Fruit fly (Drosophila melanogaster) whole organism, embryonic: ENCODE data around the gene Trf5.

Experiments
- Aef1 ChIP-seq: fragments of 200-800 bp; sonication (Bioruptor generic); IDR thresholded peaks from 3 replicates; pipeline ENCODE4 v1.3.6; 2022; ENCODE audit warnings: missing biosample characterization, missing genetic modification characterization
- Asciz ChIP-seq: fragments of 200-800 bp; sonication (Bioruptor generic); optimal IDR thresholded peaks from 2 replicates; lab custom pipeline; 2017; ENCODE audit warnings: missing biosample characterization, mild to moderate bottlenecking, missing genetic modification characterization, missing genetic modification reagents
- CG11093 ChIP-seq: fragments of 200-800 bp; sonication (Bioruptor generic); IDR thresholded peaks from 3 replicates; pipeline ENCODE4 v1.3.6; 2022; ENCODE audit warnings: missing biosample characterization, missing genetic modification characterization
- CG12219 ChIP-seq: fragments of 200-800 bp; sonication (Bioruptor generic); optimal IDR thresholded peaks from 3 replicates; lab custom pipeline; 2018; ENCODE audit warnings: missing biosample characterization, mild to moderate bottlenecking, missing genetic modification characterization
- CG12744 ChIP-seq: fragments of 200-800 bp; sonication (Bioruptor generic); optimal IDR thresholded peaks from 2 replicates; lab custom pipeline; 2016; ENCODE audit warnings: missing biosample characterization, missing genetic modification characterization
- CG14050 ChIP-seq: fragments of 200-800 bp; sonication (Bioruptor generic); IDR thresholded peaks from 3 replicates; pipeline ENCODE4 v1.3.6; 2022; ENCODE audit warnings: missing biosample characterization, missing genetic modification characterization
- CG14710 ChIP-seq: fragments of 200-800 bp; sonication (Bioruptor generic); optimal IDR thresholded peaks from 3 replicates; lab custom pipeline; 2019; ENCODE audit warnings: missing biosample characterization, mild to moderate bottlenecking, missing genetic modification characterization, moderate library complexity
- CG14860 ChIP-seq: fragments of 200-800 bp; sonication (Bioruptor generic); IDR thresholded peaks from 3 replicates; pipeline ENCODE4 v1.3.6; 2022; ENCODE audit warnings: missing biosample characterization, missing genetic modification characterization; ENCODE audit not compliant: partially characterized antibody
- CG1603 ChIP-seq: fragments of 200-800 bp; sonication (Bioruptor generic); optimal IDR thresholded peaks from 2 replicates; lab custom pipeline; 2019; ENCODE audit warnings: missing biosample characterization, mild to moderate bottlenecking, missing genetic modification characterization, moderate library complexity
- CG17612 ChIP-seq: fragments of 200-800 bp; sonication (Bioruptor generic); IDR thresholded peaks from 2 replicates; pipeline ENCODE4 v1.3.6; 2022; ENCODE audit warnings: missing biosample characterization, missing genetic modification characterization
- CG1792 ChIP-seq: fragments of 200-800 bp; sonication (Bioruptor generic); optimal IDR thresholded peaks from 2 replicates; lab custom pipeline; 2016; ENCODE audit warnings: missing biosample characterization, missing genetic modification characterization
- CG3407 ChIP-seq: fragments of 200-800 bp; sonication (Bioruptor generic); optimal IDR thresholded peaks from 2 replicates; lab custom pipeline; 2018; ENCODE audit warnings: missing biosample characterization, mild to moderate bottlenecking, missing genetic modification characterization
- CG3847 ChIP-seq: fragments of 200-800 bp; sonication (Bioruptor generic); IDR thresholded peaks from 2 replicates; pipeline ENCODE4 v1.3.6; 2022; ENCODE audit warnings: missing biosample characterization, missing genetic modification characterization
- CG4404 ChIP-seq: fragments of 200-800 bp; sonication (Bioruptor generic); IDR thresholded peaks from 2 replicates; pipeline ENCODE4 v1.3.6; 2022; ENCODE audit warnings: missing biosample characterization, missing genetic modification characterization
- CG4707 ChIP-seq: fragments of 200-800 bp; sonication (Bioruptor generic); optimal IDR thresholded peaks from 2 replicates; lab custom pipeline; 2018; ENCODE audit warnings: missing biosample characterization, mild to moderate bottlenecking, missing genetic modification characterization, moderate library complexity
- CG4820 ChIP-seq: fragments of 200-800 bp; sonication (Bioruptor generic); optimal IDR thresholded peaks from 3 replicates; lab custom pipeline; 2016; ENCODE audit warnings: missing biosample characterization, missing genetic modification characterization
- CG6654 ChIP-seq: fragments of 200-800 bp; sonication (Bioruptor generic); optimal IDR thresholded peaks from 2 replicates; lab custom pipeline; 2017; ENCODE audit warnings: missing biosample characterization, mild to moderate bottlenecking, missing genetic modification characterization
- CG6791 ChIP-seq: fragments of 200-800 bp; sonication (Bioruptor generic); IDR thresholded peaks from 3 replicates; pipeline ENCODE4 v1.3.6; 2022; ENCODE audit warnings: missing biosample characterization, missing genetic modification characterization; ENCODE audit not compliant: partially characterized antibody
- CG7928 ChIP-seq: fragments of 200-800 bp; sonication (Bioruptor generic); optimal IDR thresholded peaks from 2 replicates; lab custom pipeline; 2017; ENCODE audit warnings: missing biosample characterization, mild to moderate bottlenecking, missing genetic modification characterization
- CG7987 ChIP-seq: fragments of 200-800 bp; sonication (Bioruptor generic); optimal IDR thresholded peaks from 2 replicates; lab custom pipeline; 2018; ENCODE audit warnings: missing biosample characterization, mild to moderate bottlenecking, missing genetic modification characterization, moderate library complexity
- CG9215 ChIP-seq: fragments of 200-800 bp; sonication (Bioruptor generic); IDR thresholded peaks from 2 replicates; pipeline ENCODE4 v1.3.6; 2022; ENCODE audit warnings: missing biosample characterization, missing genetic modification characterization
- CG9797 ChIP-seq: fragments of 200-800 bp; sonication (Bioruptor generic); optimal IDR thresholded peaks from 3 replicates; lab custom pipeline; 2018; ENCODE audit warnings: missing biosample characterization, mild to moderate bottlenecking, missing genetic modification characterization
- CkIIα-i1 ChIP-seq: fragments of 200-800 bp; sonication (Bioruptor generic); IDR thresholded peaks from 2 replicates; pipeline ENCODE4 v1.3.6; 2022; ENCODE audit warnings: missing biosample characterization, missing genetic modification characterization
- MESR4 ChIP-seq: fragments of 200-800 bp; sonication (Bioruptor generic); optimal IDR thresholded peaks from 2 replicates; lab custom pipeline; 2018; ENCODE audit warnings: missing biosample characterization, mild to moderate bottlenecking, missing genetic modification characterization, moderate library complexity
- Meics ChIP-seq: fragments of 200-800 bp; sonication (Bioruptor generic); optimal IDR thresholded peaks from 2 replicates; lab custom pipeline; 2017; ENCODE audit warnings: missing biosample characterization, mild to moderate bottlenecking, missing genetic modification characterization
- Opbp ChIP-seq: fragments of 200-800 bp; sonication (Bioruptor generic); IDR thresholded peaks from 3 replicates; pipeline ENCODE4 v1.3.6; 2022; ENCODE audit warnings: missing biosample characterization, missing genetic modification characterization; ENCODE audit not compliant: partially characterized antibody
- Poxn ChIP-seq: fragments of 200-800 bp; sonication (Bioruptor generic); IDR thresholded peaks from 2 replicates; pipeline ENCODE4 v1.3.6; 2022; ENCODE audit warnings: missing biosample characterization, missing genetic modification characterization
- Sox102F ChIP-seq: fragments of 200-800 bp; sonication (Bioruptor generic); optimal IDR thresholded peaks from 2 replicates; lab custom pipeline; 2018; ENCODE audit warnings: missing biosample characterization, mild to moderate bottlenecking, missing genetic modification characterization, moderate library complexity
- Xrp1 ChIP-seq: fragments of 200-800 bp; sonication (Bioruptor generic); IDR thresholded peaks from 2 replicates; pipeline ENCODE4 v1.3.6; 2022; ENCODE audit warnings: missing biosample characterization, missing genetic modification characterization
- ase ChIP-seq: fragments of 200-800 bp; sonication (Bioruptor generic); IDR thresholded peaks from 3 replicates; pipeline ENCODE4 v1.3.6; 2022; ENCODE audit warnings: missing biosample characterization, missing genetic modification characterization
- ato ChIP-seq: fragments of 200-800 bp; sonication (Bioruptor generic); IDR thresholded peaks from 2 replicates; pipeline ENCODE4 v1.3.6; 2022; ENCODE audit warnings: missing biosample characterization, missing genetic modification characterization; ENCODE audit not compliant: partially characterized antibody
- chif ChIP-seq, 2 experiments: fragments of 200-800 bp; sonication (Bioruptor generic); optimal IDR thresholded peaks; 3 replicates each; lab custom pipeline; 2016; ENCODE audit warnings: missing biosample characterization in 2 of 2, missing genetic modification characterization in 2 of 2
- corto ChIP-seq: fragments of 200-800 bp; sonication (Bioruptor generic); optimal IDR thresholded peaks from 2 replicates; lab custom pipeline; 2016; ENCODE audit warnings: missing biosample characterization, mild to moderate bottlenecking, missing genetic modification characterization, moderate library complexity
- crc ChIP-seq: fragments of 200-800 bp; sonication (Bioruptor generic); optimal IDR thresholded peaks from 2 replicates; lab custom pipeline; 2016; ENCODE audit warnings: missing biosample characterization, missing genetic modification characterization
- ems ChIP-seq: fragments of 200-800 bp; sonication (Bioruptor generic); optimal IDR thresholded peaks from 3 replicates; lab custom pipeline; 2016; ENCODE audit warnings: missing biosample characterization, missing genetic modification characterization
- fd64A ChIP-seq: fragments of 200-800 bp; sonication (Bioruptor generic); optimal IDR thresholded peaks from 3 replicates; lab custom pipeline; 2018; ENCODE audit warnings: missing biosample characterization, mild to moderate bottlenecking, missing genetic modification characterization
- gce ChIP-seq: fragments of 200-800 bp; sonication (Bioruptor generic); IDR thresholded peaks from 3 replicates; pipeline ENCODE4 v1.3.6; 2022; ENCODE audit warnings: missing biosample characterization, missing genetic modification characterization
- hb ChIP-seq: fragments of 200-800 bp; sonication (Bioruptor generic); IDR thresholded peaks from 3 replicates; pipeline ENCODE4 v1.3.6; 2022; ENCODE audit warnings: missing biosample characterization, missing genetic modification characterization; ENCODE audit not compliant: partially characterized antibody
- inv ChIP-seq: fragments of 200-800 bp; sonication (Bioruptor generic); IDR thresholded peaks from 2 replicates; pipeline ENCODE4 v1.3.6; 2022; ENCODE audit warnings: missing biosample characterization, missing genetic modification characterization; ENCODE audit not compliant: partially characterized antibody
- lola ChIP-seq, 3 experiments: fragments of >200 bp in 2 of 3; fragments of 200-800 bp in 1 of 3; sonication (Bioruptor generic) in 1 of 3; optimal IDR thresholded peaks; 2 replicates each; lab custom pipeline; 2017 to 2019; ENCODE audit warnings: missing biosample characterization in 3 of 3, missing genetic modification characterization in 3 of 3, mild to moderate bottlenecking in 1 of 3, moderate library complexity in 1 of 3
- lov ChIP-seq, 2 experiments: fragments of 200-800 bp in 1 of 2; fragments of >200 bp in 1 of 2; sonication (Bioruptor generic) in 1 of 2; IDR thresholded peaks in 1 of 2; optimal IDR thresholded peaks in 1 of 2; 2 replicates in 1 of 2; 3 replicates in 1 of 2; pipeline versions ENCODE4 v1.3.6 to Lab custom; 2017 to 2022; ENCODE audit warnings: missing biosample characterization in 1 of 2, missing genetic modification characterization in 1 of 2
- ranshi ChIP-seq: fragments of 200-800 bp; sonication (Bioruptor generic); IDR thresholded peaks from 2 replicates; pipeline ENCODE4 v1.3.6; 2022; ENCODE audit warnings: missing biosample characterization, missing genetic modification characterization
- run ChIP-seq: fragments of 200-800 bp; sonication (Bioruptor generic); optimal IDR thresholded peaks from 3 replicates; lab custom pipeline; 2018; ENCODE audit warnings: missing biosample characterization, mild to moderate bottlenecking, missing genetic modification characterization
- salm ChIP-seq: fragments of 200-800 bp; sonication (Bioruptor generic); optimal IDR thresholded peaks from 2 replicates; lab custom pipeline; 2018; ENCODE audit warnings: missing biosample characterization, mild to moderate bottlenecking, missing genetic modification characterization
- shn ChIP-seq: fragments of 200-800 bp; sonication (Bioruptor generic); optimal IDR thresholded peaks from 3 replicates; lab custom pipeline; 2016; ENCODE audit warnings: missing biosample characterization, missing genetic modification characterization
- sr ChIP-seq: fragments of 200-800 bp; sonication (Bioruptor generic); IDR thresholded peaks from 3 replicates; pipeline ENCODE4 v1.3.6; 2022; ENCODE audit warnings: missing biosample characterization, missing genetic modification characterization
- stc ChIP-seq: fragments of 200-800 bp; sonication (Bioruptor generic); IDR thresholded peaks from 2 replicates; pipeline ENCODE4 v1.3.6; 2022; ENCODE audit warnings: missing biosample characterization, missing genetic modification characterization
- sug ChIP-seq: fragments of 200-800 bp; optimal IDR thresholded peaks from 2 replicates; lab custom pipeline; 2019; ENCODE audit warnings: missing biosample characterization, mild to moderate bottlenecking, missing genetic modification characterization, moderate library complexity
- tx ChIP-seq: fragments of 200-800 bp; sonication (Bioruptor generic); optimal IDR thresholded peaks from 2 replicates; lab custom pipeline; 2016; ENCODE audit warnings: missing biosample characterization, missing genetic modification characterization
- wek ChIP-seq: fragments of 200-800 bp; sonication (Bioruptor generic); optimal IDR thresholded peaks from 3 replicates; lab custom pipeline; 2018; ENCODE audit warnings: missing biosample characterization, mild to moderate bottlenecking, missing genetic modification characterization, moderate library complexity
- z ChIP-seq: fragments of 200-800 bp; sonication (Bioruptor generic); IDR thresholded peaks from 3 replicates; pipeline ENCODE4 v1.3.6; 2022; ENCODE audit warnings: missing biosample characterization, missing genetic modification characterization

The Trf5 gene

dm6 chr2L:2723100-2723499, 26.9 kb upstream of the Trf5 start (continued):
- TF ChIP-seq Aef1, result 0 out of 3 replicates have a peak, but pooled peaks have one; percentile 12
- no peak for TF ChIP-seq CG7928 (GFP tag; lab: Kevin White, UChicago)
- no peak for TF ChIP-seq CG12744 (GFP tag; lab: Kevin White, UChicago)
- TF ChIP-seq salm (tag; lab: Kevin White, UChicago), result no peak
- TF ChIP-seq CG1792, result no peak
- no peak for TF ChIP-seq sug (tag; lab: Kevin White, UChicago)
- TF ChIP-seq ems (GFP tag; lab: Kevin White, UChicago), result no peak
- no peak for TF ChIP-seq CG6791
- no peak for TF ChIP-seq hb (GFP tag; lab: Robert Waterston, UW)
- no peak for TF ChIP-seq CG14860
- no peak for TF ChIP-seq z (GFP tag; lab: Robert Waterston, UW)
- no peak for TF ChIP-seq ase
- TF ChIP-seq tx (GFP tag; lab: Kevin White, UChicago), result no peak
- TF ChIP-seq crc (GFP tag; lab: Kevin White, UChicago), result no peak
- peak; percentile 19 for TF ChIP-seq Sox102F
- no peak for TF ChIP-seq CG17612
- no peak for TF ChIP-seq lola (GFP tag; optimal IDR thresholded peaks at IDR 0.05; lab: Kevin White, UChicago)
- TF ChIP-seq CG11093, result no peak
- no peak for TF ChIP-seq CG14050 (GFP tag; lab: Robert Waterston, UW)
- TF ChIP-seq Asciz, result no peak
- TF ChIP-seq CG14710 (tag; lab: Kevin White, UChicago), result no peak
- TF ChIP-seq CG6654 (GFP tag; lab: Kevin White, UChicago), result no peak
- TF ChIP-seq CG3407 (GFP tag; lab: Kevin White, UChicago), result no peak
- TF ChIP-seq run (tag; lab: Kevin White, UChicago), result no peak
- TF ChIP-seq CG1603 (tag; lab: Kevin White, UChicago), result peak; percentile 31
- TF ChIP-seq CG9215 (GFP tag; lab: Robert Waterston, UW), result no peak
- no peak for TF ChIP-seq fd64A (GFP tag; lab: Kevin White, UChicago)
- no peak for TF ChIP-seq ato (GFP tag; lab: Robert Waterston, UW)
- TF ChIP-seq lov (optimal IDR thresholded peaks at IDR 0.05; lab: Kevin White, UChicago), result no peak
- TF ChIP-seq lov (GFP tag; IDR thresholded peaks at IDR 0.05; lab: Robert Waterston, UW), result no peak
- TF ChIP-seq shn (GFP tag; lab: Kevin White, UChicago), result no peak
- no peak for TF ChIP-seq corto
- no peak for TF ChIP-seq gce
- TF ChIP-seq MESR4 (GFP tag; lab: Kevin White, UChicago), result no peak
- TF ChIP-seq ranshi (GFP tag; lab: Robert Waterston, UW), result no peak
- no peak for TF ChIP-seq wek
- TF ChIP-seq CkIIα-i1 (GFP tag; lab: Robert Waterston, UW), result no peak
- no peak for TF ChIP-seq CG7987
- no peak for TF ChIP-seq stc (GFP tag; lab: Robert Waterston, UW)
- TF ChIP-seq CG12219 (GFP tag; lab: Kevin White, UChicago), result no peak
- TF ChIP-seq CG9797 (GFP tag; lab: Kevin White, UChicago), result no peak
- TF ChIP-seq Xrp1 (GFP tag; lab: Robert Waterston, UW), result no peak
- TF ChIP-seq CG4404 (GFP tag; lab: Robert Waterston, UW), result peak; percentile 22; the same call in 1 of the 2 replicates
- TF ChIP-seq sr (GFP tag; lab: Robert Waterston, UW), result no peak
- TF ChIP-seq Poxn, result no peak
- no peak for TF ChIP-seq CG4707 (GFP tag; lab: Kevin White, UChicago)
- no peak for TF ChIP-seq chif (GFP tag; optimal IDR thresholded peaks at IDR 0.05; lab: Kevin White, UChicago)
- no peak for TF ChIP-seq inv (GFP tag; lab: Robert Waterston, UW)
- TF ChIP-seq CG4820 (GFP tag; lab: Kevin White, UChicago), result no peak
- no peak for TF ChIP-seq Opbp (GFP tag; lab: Robert Waterston, UW)
- peak; percentile 42 for TF ChIP-seq Meics (GFP tag; lab: Kevin White, UChicago)
- no peak for TF ChIP-seq CG3847 (GFP tag; lab: Robert Waterston, UW)
